Worm (Caenorhabditis elegans) whole organism, L3 larva: ENCODE measurements around the gene ncx-3.

ENCODE experiments used
- R02D3.7 ChIP-seq: fragments of 150-350 bp; optimal IDR thresholded peaks from 2 replicates; lab custom pipeline; 2014; ENCODE audit warnings: missing biosample characterization, missing genetic modification characterization
- ZK546.5 ChIP-seq: sonication (generic microtip); optimal IDR thresholded peaks from 2 replicates; lab custom pipeline; 2017; ENCODE audit warnings: missing biosample characterization, missing genetic modification characterization
- aly-2 ChIP-seq: fragments of 150-350 bp; optimal IDR thresholded peaks from 2 replicates; lab custom pipeline; 2014; ENCODE audit warnings: missing biosample characterization, missing genetic modification characterization
- ama-1 ChIP-seq: fragments of 150-350 bp; optimal IDR thresholded peaks from 2 replicates; lab custom pipeline; 2018
- ceh-16 ChIP-seq: sonication (generic microtip); optimal IDR thresholded peaks from 2 replicates; lab custom pipeline; 2017; ENCODE audit warnings: missing biosample characterization, missing genetic modification characterization
- ceh-28 ChIP-seq: fragments of 150-350 bp; optimal IDR thresholded peaks from 2 replicates; lab custom pipeline; 2014; ENCODE audit warnings: missing biosample characterization, missing genetic modification reagents, missing genetic modification characterization
- ceh-82 ChIP-seq: fragments of 150-350 bp; optimal IDR thresholded peaks from 2 replicates; lab custom pipeline; 2014; ENCODE audit warnings: missing biosample characterization, missing genetic modification characterization
- ceh-9 ChIP-seq: sonication (generic microtip); optimal IDR thresholded peaks from 2 replicates; lab custom pipeline; 2018; ENCODE audit warnings: missing biosample characterization, missing genetic modification characterization
- daf-12 ChIP-seq: fragments of 150-350 bp; optimal IDR thresholded peaks from 2 replicates; lab custom pipeline; 2014; ENCODE audit warnings: missing biosample characterization, missing genetic modification reagents, missing genetic modification characterization
- egl-27 ChIP-seq: sonication (generic microtip); optimal IDR thresholded peaks from 4 replicates; lab custom pipeline; 2017; ENCODE audit warnings: missing biosample characterization, missing genetic modification reagents, missing genetic modification characterization
- egl-5 ChIP-seq: fragments of 150-350 bp; optimal IDR thresholded peaks from 2 replicates; lab custom pipeline; 2017; ENCODE audit warnings: missing biosample characterization, missing genetic modification reagents, missing genetic modification characterization, inconsistent platforms
- elt-1 ChIP-seq: fragments of 150-350 bp; optimal IDR thresholded peaks from 2 replicates; lab custom pipeline; 2014; ENCODE audit warnings: missing biosample characterization, missing genetic modification characterization
- elt-2 ChIP-seq: sonication (generic microtip); optimal IDR thresholded peaks from 2 replicates; lab custom pipeline; 2016; ENCODE audit warnings: missing genetic modification reagents, mild to moderate bottlenecking, missing genetic modification characterization, missing compliant biosample characterization
- elt-3 ChIP-seq, 3 experiments: fragments of 150-350 bp in 1 of 3; sonication (generic microtip) in 2 of 3; optimal IDR thresholded peaks; 2 replicates in 2 of 3; 4 replicates in 1 of 3; lab custom pipeline; 2014 to 2017; ENCODE audit warnings: missing biosample characterization in 3 of 3, missing genetic modification characterization in 3 of 3
- eor-1 ChIP-seq, 2 experiments: fragments of 150-350 bp; optimal IDR thresholded peaks; 2 replicates each; lab custom pipeline; 2014 to 2018; ENCODE audit warnings: missing biosample characterization in 2 of 2, missing genetic modification characterization in 2 of 2
- fkh-10 ChIP-seq: sonication (generic microtip); optimal IDR thresholded peaks from 2 replicates; lab custom pipeline; 2017; ENCODE audit warnings: missing biosample characterization, missing genetic modification reagents, missing genetic modification characterization
- fkh-2 ChIP-seq: fragments of 150-350 bp; optimal IDR thresholded peaks from 2 replicates; lab custom pipeline; 2014; ENCODE audit warnings: missing biosample characterization, missing genetic modification reagents, missing genetic modification characterization
- fos-1 ChIP-seq: fragments of 150-350 bp; optimal IDR thresholded peaks from 2 replicates; lab custom pipeline; 2014; ENCODE audit warnings: missing biosample characterization, missing genetic modification characterization
- hmg-11 ChIP-seq: sonication (generic microtip); optimal IDR thresholded peaks from 2 replicates; lab custom pipeline; 2016; ENCODE audit warnings: missing genetic modification characterization, missing compliant biosample characterization
- jun-1 ChIP-seq: fragments of 150-350 bp; optimal IDR thresholded peaks from 2 replicates; lab custom pipeline; 2014; ENCODE audit warnings: missing biosample characterization, missing genetic modification reagents, missing genetic modification characterization
- lin-15B ChIP-seq: fragments of 150-350 bp; optimal IDR thresholded peaks from 2 replicates; lab custom pipeline; 2014; ENCODE audit warnings: missing biosample characterization, missing genetic modification characterization
- lin-39 ChIP-seq: fragments of 150-350 bp; optimal IDR thresholded peaks from 2 replicates; lab custom pipeline; 2018; ENCODE audit warnings: missing biosample characterization, missing genetic modification reagents, missing genetic modification characterization
- lsy-12 ChIP-seq: sonication (generic microtip); optimal IDR thresholded peaks from 2 replicates; lab custom pipeline; 2016; ENCODE audit warnings: mild to moderate bottlenecking, missing genetic modification characterization, missing compliant biosample characterization
- mdl-1 ChIP-seq: fragments of 150-350 bp; optimal IDR thresholded peaks from 2 replicates; lab custom pipeline; 2014; ENCODE audit warnings: missing biosample characterization, missing genetic modification characterization
- mml-1 ChIP-seq: fragments of 150-350 bp; sonication (generic microtip); optimal IDR thresholded peaks from 3 replicates; lab custom pipeline; 2014; ENCODE audit warnings: missing biosample characterization, missing genetic modification characterization
- nfya-1 ChIP-seq: sonication (generic microtip); optimal IDR thresholded peaks from 2 replicates; lab custom pipeline; 2017; ENCODE audit warnings: missing genetic modification characterization, mild to moderate bottlenecking, missing compliant biosample characterization, antibody characterized with exemption, moderate library complexity; ENCODE audit not compliant: insufficient read depth
- nhr-11 ChIP-seq: fragments of 150-350 bp; optimal IDR thresholded peaks from 2 replicates; lab custom pipeline; 2014; ENCODE audit warnings: missing biosample characterization, missing genetic modification characterization
- nhr-12 ChIP-seq: fragments of 150-350 bp; optimal IDR thresholded peaks from 2 replicates; lab custom pipeline; 2014; ENCODE audit warnings: missing biosample characterization, missing genetic modification characterization
- nhr-23 ChIP-seq: fragments of 150-350 bp; optimal IDR thresholded peaks from 2 replicates; lab custom pipeline; 2014; ENCODE audit warnings: missing biosample characterization, missing genetic modification reagents, missing genetic modification characterization
- nhr-237 ChIP-seq: fragments of 150-350 bp; optimal IDR thresholded peaks from 2 replicates; lab custom pipeline; 2014; ENCODE audit warnings: missing biosample characterization, missing genetic modification characterization
- nhr-25 ChIP-seq: sonication (generic microtip); optimal IDR thresholded peaks from 2 replicates; lab custom pipeline; 2017; ENCODE audit warnings: missing biosample characterization, missing genetic modification characterization
- nhr-28 ChIP-seq: fragments of 150-350 bp; optimal IDR thresholded peaks from 2 replicates; lab custom pipeline; 2014; ENCODE audit warnings: missing biosample characterization, missing genetic modification characterization
- nhr-43 ChIP-seq: sonication (generic microtip); optimal IDR thresholded peaks from 2 replicates; lab custom pipeline; 2016; ENCODE audit warnings: mild to moderate bottlenecking, missing genetic modification characterization, missing compliant biosample characterization; ENCODE audit not compliant: poor library complexity, severe bottlenecking
- nhr-67 ChIP-seq: fragments of 150-350 bp; optimal IDR thresholded peaks from 2 replicates; lab custom pipeline; 2014; ENCODE audit warnings: missing biosample characterization, missing genetic modification characterization
- nhr-76 ChIP-seq: fragments of 150-350 bp; sonication (generic microtip); optimal IDR thresholded peaks from 5 replicates; lab custom pipeline; 2014; ENCODE audit warnings: missing biosample characterization, missing genetic modification characterization
- nhr-77 ChIP-seq: fragments of 150-350 bp; optimal IDR thresholded peaks from 2 replicates; lab custom pipeline; 2014; ENCODE audit warnings: missing biosample characterization, missing genetic modification characterization
- pha-4 ChIP-seq: fragments of 150-350 bp; optimal IDR thresholded peaks from 2 replicates; lab custom pipeline; 2014; ENCODE audit warnings: missing biosample characterization, missing genetic modification reagents, missing genetic modification characterization
- pqm-1 ChIP-seq: fragments of 150-350 bp; optimal IDR thresholded peaks from 2 replicates; lab custom pipeline; 2017; ENCODE audit warnings: missing biosample characterization, missing genetic modification characterization, inconsistent platforms
- sea-2 ChIP-seq: fragments of 150-350 bp; sonication (generic microtip); optimal IDR thresholded peaks from 4 replicates; lab custom pipeline; 2014; ENCODE audit warnings: missing biosample characterization, missing genetic modification reagents, missing genetic modification characterization
- skn-1 ChIP-seq: fragments of 150-350 bp; optimal IDR thresholded peaks from 2 replicates; lab custom pipeline; 2014; ENCODE audit warnings: missing biosample characterization, missing genetic modification characterization
- snpc-4 ChIP-seq: fragments of 150-350 bp; optimal IDR thresholded peaks from 2 replicates; lab custom pipeline; 2014; ENCODE audit warnings: missing biosample characterization, missing genetic modification characterization
- tbx-2 ChIP-seq: sonication (generic microtip); optimal IDR thresholded peaks from 2 replicates; lab custom pipeline; 2016; ENCODE audit warnings: mild to moderate bottlenecking, missing genetic modification characterization, missing compliant biosample characterization
- unc-39 ChIP-seq: sonication (generic microtip); optimal IDR thresholded peaks from 4 replicates; lab custom pipeline; 2017; ENCODE audit warnings: missing biosample characterization, missing genetic modification characterization
- unc-62 ChIP-seq: fragments of 150-350 bp; sonication (generic microtip); optimal IDR thresholded peaks from 4 replicates; lab custom pipeline; 2014; ENCODE audit warnings: missing biosample characterization, missing genetic modification reagents, missing genetic modification characterization
- zag-1 ChIP-seq: fragments of 150-350 bp; optimal IDR thresholded peaks from 2 replicates; lab custom pipeline; 2014; ENCODE audit warnings: missing biosample characterization, missing genetic modification characterization
- ztf-11 ChIP-seq: fragments of 150-350 bp; optimal IDR thresholded peaks from 2 replicates; lab custom pipeline; 2014; ENCODE audit warnings: missing biosample characterization, missing genetic modification characterization
- ztf-4 ChIP-seq: fragments of 150-350 bp; optimal IDR thresholded peaks from 2 replicates; lab custom pipeline; 2014; ENCODE audit warnings: missing biosample characterization, missing genetic modification characterization

Gene ncx-3

DNA sequence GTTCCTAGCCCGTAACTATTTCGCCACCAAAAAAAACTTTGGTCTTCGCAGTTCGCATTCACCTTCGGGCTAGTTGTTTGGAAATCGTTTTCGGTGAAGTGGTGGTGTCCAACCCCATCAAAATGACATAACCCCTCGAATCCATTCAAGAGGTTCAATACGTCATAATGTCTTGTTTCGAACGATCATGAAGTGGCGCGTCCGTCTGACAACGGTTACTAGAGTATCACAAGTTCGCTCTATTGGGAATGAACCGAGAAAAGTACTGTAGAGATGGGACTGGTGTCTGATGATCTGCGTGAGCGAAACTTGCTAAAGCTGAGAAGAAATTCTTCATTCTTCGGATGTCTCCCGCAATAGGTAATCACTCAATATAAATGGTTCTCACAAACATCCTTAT, 11.3 kb downstream of the ncx-3 start, which contains the start of gene ZC168.2:
Gene ZC168.2 (plus strand): TSS at position 301 of the 400 bp plus-strand sequence.
- TF ChIP-seq nhr-11 (no peak), eor-1 (tag; optimal IDR thresholded peaks at IDR 0.05; lab: Kevin White, UChicago) (no peak), lin-39 (tag; lab: Kevin White, UChicago) (no peak), egl-27 (tag; lab: Kevin White, UChicago) (no peak), nhr-77 (tag; lab: Kevin White, UChicago) (no peak), nhr-67 (tag; lab: Kevin White, UChicago) (no peak), jun-1 (tag; lab: Kevin White, UChicago) (no peak), nhr-28 (tag; lab: Kevin White, UChicago) (no peak), snpc-4 (tag; lab: Kevin White, UChicago) (no peak), sea-2 (GFP tag; lab: Kevin White, UChicago) (no peak), egl-5 (tag; lab: Kevin White, UChicago) (no peak), nfya-1 (tag; lab: Kevin White, UChicago) (no peak), ZK546.5 (tag; lab: Kevin White, UChicago) (no peak)

DNA sequence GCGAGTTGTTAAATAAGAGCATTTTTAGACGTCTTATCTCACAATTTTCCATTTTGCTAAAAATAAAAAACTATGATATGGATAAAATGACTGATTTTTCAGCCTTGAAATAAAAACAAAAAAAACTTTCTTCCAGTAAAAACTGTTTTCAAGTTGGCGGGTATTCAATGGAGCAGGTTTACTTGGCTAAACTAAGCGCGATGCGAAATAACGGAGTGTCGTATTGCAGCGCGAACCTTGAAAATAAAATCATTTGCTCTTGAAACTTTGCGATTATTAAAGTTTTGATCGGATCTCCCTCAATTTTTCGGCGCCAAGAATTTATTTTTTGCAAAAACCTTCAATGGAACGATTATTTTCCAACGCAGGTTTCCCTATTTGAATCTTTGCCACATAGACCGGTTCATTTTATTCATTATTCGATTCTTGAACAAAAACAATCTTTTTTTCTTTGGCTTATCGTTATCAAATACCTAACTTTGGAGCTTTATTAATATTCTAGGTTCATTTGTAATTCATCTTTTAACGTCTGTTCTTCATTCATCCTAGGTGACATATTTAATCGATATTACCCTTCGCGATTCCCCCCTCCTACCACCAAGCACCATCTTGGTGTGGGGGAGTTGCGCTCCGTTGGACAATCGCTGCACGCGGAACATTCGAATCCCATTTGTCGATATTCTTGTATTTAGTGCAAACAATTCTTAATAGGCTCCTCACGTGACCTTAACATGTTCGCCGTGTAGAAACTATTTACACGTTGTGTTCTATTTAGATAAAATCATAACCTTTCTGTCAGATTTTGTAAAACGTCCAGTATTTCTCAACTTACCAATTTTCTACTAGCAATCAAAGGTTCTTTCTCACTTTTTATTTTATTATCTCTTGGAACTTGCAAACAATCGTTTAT, 18.3 kb downstream of the ncx-3 start, which contains the start of the genes orc-5 and cyb-1:
Gene orc-5 (minus strand): TSS at position 62 of the 910 bp plus-strand sequence.
Gene cyb-1 (plus strand): TSS at position 690 of the 910 bp plus-strand sequence.
- TF ChIP-seq tbx-2 (tag; lab: Kevin White, UChicago) (no peak), mdl-1 (tag; lab: Kevin White, UChicago) (no peak), pqm-1 (tag; lab: Kevin White, UChicago) (peak; percentile 2), nhr-11 (no peak), daf-12 (tag; lab: Kevin White, UChicago) (no peak), nfya-1 (tag; lab: Kevin White, UChicago) (peak; percentile 87), ceh-28 (tag; lab: Kevin White, UChicago) (no peak), nhr-67 (tag; lab: Kevin White, UChicago) (no peak), ama-1 (lab: Kevin White, UChicago) (no peak), nhr-28 (tag; lab: Kevin White, UChicago) (no peak), fos-1 (tag; lab: Kevin White, UChicago) (no peak), mml-1 (no peak), nhr-12 (no peak), hmg-11 (tag; lab: Kevin White, UChicago) (peak; percentile 46), nhr-43 (tag; lab: Kevin White, UChicago) (peak; percentile 42), ZK546.5 (tag; lab: Kevin White, UChicago) (no peak), snpc-4 (tag; lab: Kevin White, UChicago) (peak; percentile 16), fkh-2 (tag; lab: Kevin White, UChicago) (no peak), nhr-25 (tag; lab: Kevin White, UChicago) (peak; percentile 69), pha-4 (tag; lab: Kevin White, UChicago) (peak; percentile 90), ceh-16 (tag; lab: Kevin White, UChicago) (no peak), zag-1 (no peak), fkh-10 (GFP tag; lab: Kevin White, UChicago) (no peak), egl-5 (tag; lab: Kevin White, UChicago) (no peak), nhr-77 (tag; lab: Kevin White, UChicago) (no peak), R02D3.7 (tag; lab: Kevin White, UChicago) (peak; percentile 20), elt-3 (tag; optimal IDR thresholded peaks at IDR 0.05; lab: Kevin White, UChicago) (no peak), lin-15B (tag; lab: Kevin White, UChicago) (peak; percentile 96), ceh-82 (tag; lab: Kevin White, UChicago) (no peak), lin-39 (tag; lab: Kevin White, UChicago) (peak; percentile 73), unc-62 (GFP tag; lab: Kevin White, UChicago) (no peak), nhr-76 (tag; lab: Kevin White, UChicago) (no peak), jun-1 (tag; lab: Kevin White, UChicago) (no peak), sea-2 (GFP tag; lab: Kevin White, UChicago) (no peak), ztf-4 (tag; lab: Kevin White, UChicago) (no peak), nhr-23 (peak; percentile 85), eor-1 (tag; optimal IDR thresholded peaks at IDR 0.05; lab: Kevin White, UChicago) (no peak), egl-27 (tag; lab: Kevin White, UChicago) (no peak), lsy-12 (no peak), skn-1 (tag; lab: Kevin White, UChicago) (peak; percentile 63), ztf-11 (tag; lab: Kevin White, UChicago) (no peak), elt-2 (tag; lab: Kevin White, UChicago) (peak; percentile 11), ceh-9 (tag; lab: Kevin White, UChicago) (no peak), nhr-237 (tag; lab: Kevin White, UChicago) (no peak), elt-1 (no peak), aly-2 (no peak), unc-39 (tag; lab: Kevin White, UChicago) (no peak)
- TF ChIP-seq, all 47 proteins: peak for 13
